Worm (Caenorhabditis elegans): ENCODE measurements around the gene F22F7.12.

Gene F22F7.12

ce11 chrV:2105976-2106375 is 38.3 kb downstream of the F22F7.12 start, which contains the start of gene F22F7.4:
TSS of gene F22F7.4 (minus strand) at chrV:2106076.
- TF ChIP-seq sea-2 (GFP tag; optimal IDR thresholded peaks at IDR 0.05), result no peak
- TF ChIP-seq fos-1 (tag; optimal IDR thresholded peaks at IDR 0.05), result no peak
- no peak for TF ChIP-seq ztf-11 (tag; optimal IDR thresholded peaks at IDR 0.05)
- TF ChIP-seq ZK546.5 (tag; optimal IDR thresholded peaks at IDR 0.05), result no peak
- TF ChIP-seq pqm-1 (tag; optimal IDR thresholded peaks at IDR 0.05), result no peak
- no peak for TF ChIP-seq tbx-2 (tag; optimal IDR thresholded peaks at IDR 0.05)
- TF ChIP-seq zag-1 (tag; optimal IDR thresholded peaks at IDR 0.05), result no peak
- no peak for TF ChIP-seq lin-39 (tag; optimal IDR thresholded peaks at IDR 0.05)
- TF ChIP-seq lsy-12 (tag; optimal IDR thresholded peaks at IDR 0.05), result no peak
- no peak for TF ChIP-seq nhr-43 (tag; optimal IDR thresholded peaks at IDR 0.05; ENCODE audit: poor library complexity, severe bottlenecking)
- TF ChIP-seq mml-1 (tag; optimal IDR thresholded peaks at IDR 0.05), result no peak
- no peak for TF ChIP-seq nhr-76 (tag; optimal IDR thresholded peaks at IDR 0.05)
- no peak for TF ChIP-seq egl-27 (tag; optimal IDR thresholded peaks at IDR 0.05)
- TF ChIP-seq ceh-9 (tag; optimal IDR thresholded peaks at IDR 0.05), result no peak
- TF ChIP-seq ztf-4 (tag; optimal IDR thresholded peaks at IDR 0.05), result no peak
- TF ChIP-seq eor-1 (tag; optimal IDR thresholded peaks at IDR 0.05), result no peak
- TF ChIP-seq R02D3.7 (tag; optimal IDR thresholded peaks at IDR 0.05), result no peak
- no peak for TF ChIP-seq pha-4 (tag; optimal IDR thresholded peaks at IDR 0.05)
- TF ChIP-seq elt-1 (tag; optimal IDR thresholded peaks at IDR 0.05), result no peak

DNA sequence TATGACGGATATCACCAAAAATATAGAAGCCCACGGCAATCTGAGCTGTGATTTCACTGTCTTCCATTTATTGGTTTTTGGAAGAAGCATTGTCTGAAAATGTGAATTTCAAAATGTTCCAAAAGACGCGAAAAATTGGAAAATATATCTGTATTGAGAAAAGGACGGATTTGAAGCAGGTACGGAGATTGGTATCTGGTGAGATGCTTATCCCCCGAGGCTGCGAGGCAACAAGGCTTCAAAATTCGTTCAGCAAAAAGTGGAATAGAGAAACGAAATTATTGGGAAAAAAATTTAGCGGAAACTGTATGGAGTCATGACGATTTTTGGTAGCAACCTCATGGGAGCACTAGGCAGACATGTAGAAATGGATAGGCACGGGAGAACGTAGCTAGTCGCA is 41.2 kb downstream of the F22F7.12 start, which contains the start of gene F36F12.1:
Gene F36F12.1 (minus strand): TSS at position 101 of the 400 bp plus-strand sequence.
- TF ChIP-seq ZK546.5 (tag; optimal IDR thresholded peaks at IDR 0.05) (no peak), fos-1 (tag; optimal IDR thresholded peaks at IDR 0.05) (no peak), egl-5 (tag; optimal IDR thresholded peaks at IDR 0.05) (no peak), ceh-28 (tag; optimal IDR thresholded peaks at IDR 0.05) (no peak), unc-62 (GFP tag; optimal IDR thresholded peaks at IDR 0.05) (no peak), nfya-1 (tag; optimal IDR thresholded peaks at IDR 0.05; ENCODE audit: insufficient read depth) (no peak), ceh-9 (tag; optimal IDR thresholded peaks at IDR 0.05) (no peak)

DNA sequence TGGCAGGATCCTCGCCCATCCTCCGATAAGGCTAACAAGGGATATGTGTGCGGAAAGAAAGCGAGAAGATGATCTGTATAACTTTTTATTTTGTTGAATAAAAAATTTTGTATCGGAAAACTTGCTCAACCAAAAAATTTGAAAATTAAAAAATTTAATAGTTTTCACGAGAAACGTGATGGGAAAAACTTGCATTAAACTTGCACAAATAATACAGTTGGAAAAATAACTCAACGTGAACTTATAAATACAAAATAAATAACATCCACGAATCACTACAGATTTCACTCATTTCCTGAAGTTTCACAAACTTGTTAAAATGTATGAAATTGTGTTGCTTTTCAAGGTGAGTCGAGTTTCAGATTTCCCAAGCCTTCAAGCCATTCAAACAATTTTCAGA is 45.3 kb downstream of the F22F7.12 start, which contains the start of gene F36F12.7:
Gene F36F12.7 (plus strand): TSS at position 301 of the 400 bp plus-strand sequence.
- no peak for TF ChIP-seq nhr-23 (tag; optimal IDR thresholded peaks at IDR 0.05)
- no peak for TF ChIP-seq aly-2 (tag; optimal IDR thresholded peaks at IDR 0.05)
- no peak for TF ChIP-seq nhr-67 (tag; optimal IDR thresholded peaks at IDR 0.05)
- TF ChIP-seq nhr-11 (tag; optimal IDR thresholded peaks at IDR 0.05), result no peak
- TF ChIP-seq pha-4 (tag; optimal IDR thresholded peaks at IDR 0.05), result no peak
- TF ChIP-seq ceh-82 (tag; optimal IDR thresholded peaks at IDR 0.05), result no peak
- no peak for TF ChIP-seq elt-1 (tag; optimal IDR thresholded peaks at IDR 0.05)
- no peak for TF ChIP-seq sea-2 (GFP tag; optimal IDR thresholded peaks at IDR 0.05)
- no peak for TF ChIP-seq snpc-4 (tag; optimal IDR thresholded peaks at IDR 0.05)
- no peak for TF ChIP-seq mdl-1 (tag; optimal IDR thresholded peaks at IDR 0.05)
- TF ChIP-seq ama-1 (optimal IDR thresholded peaks at IDR 0.05), result no peak

- TF ChIP-seq nhr-237 (tag; optimal IDR thresholded peaks at IDR 0.05) (no peak), sea-2 (GFP tag; optimal IDR thresholded peaks at IDR 0.05) (no peak), skn-1 (tag; optimal IDR thresholded peaks at IDR 0.05) (no peak), elt-2 (tag; optimal IDR thresholded peaks at IDR 0.05) (no peak), ceh-16 (tag; optimal IDR thresholded peaks at IDR 0.05) (no peak), hmg-11 (tag; optimal IDR thresholded peaks at IDR 0.05) (no peak), fkh-10 (GFP tag; optimal IDR thresholded peaks at IDR 0.05) (no peak), nhr-67 (tag; optimal IDR thresholded peaks at IDR 0.05) (no peak)
Measured at ce11 chrV:2097653-2098052, 46.7 kb downstream of the F22F7.12 start, which contains the start of gene clec-208. TSS of gene clec-208 (plus strand) at chrV:2097953.

ce11 chrV:2095772-2096171 is 48.5 kb downstream of the F22F7.12 start, which contains the start of gene clec-207:
TSS of gene clec-207 (plus strand) at chrV:2096072.
- TF ChIP-seq nhr-12 (tag; optimal IDR thresholded peaks at IDR 0.05), result no peak
